Worm (Caenorhabditis elegans): ENCODE data around the gene pals-22.
"Not testable (repeated sequence)": the region's sequence is repeated elsewhere in the genome, so short reads cannot be mapped to it uniquely, and the experiment has no call there.

pals-22 gene

DNA sequence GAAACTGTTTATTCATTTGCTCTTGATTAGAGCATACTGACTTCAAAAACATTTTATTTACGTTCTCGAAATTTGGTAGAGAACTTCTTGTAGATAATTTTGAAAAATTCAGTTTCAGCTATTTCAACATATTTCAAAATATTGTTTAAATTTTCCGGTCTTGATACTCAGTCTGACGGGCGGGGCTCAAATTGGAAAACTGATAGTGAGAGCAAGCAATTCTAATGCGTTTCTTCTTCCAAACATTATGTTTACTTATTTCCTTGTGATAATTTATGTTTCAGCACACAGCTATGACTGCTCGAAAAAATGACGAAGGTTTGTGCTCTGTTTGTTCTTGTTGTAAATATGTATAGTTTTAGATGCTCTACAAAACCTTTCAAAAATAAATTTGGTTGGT lies 12.0 kb upstream of the pals-22 start, which contains the start of gene pals-24:
Gene pals-24 (plus strand): TSS at position 237 of the 400 bp plus-strand sequence.
- TF ChIP-seq elt-3 (tag; optimal IDR thresholded peaks at IDR 0.05): no peak
- no peak for TF ChIP-seq lsy-2 (tag; optimal IDR thresholded peaks at IDR 0.05)
- no peak for TF ChIP-seq nhr-76 (tag; optimal IDR thresholded peaks at IDR 0.05)
- TF ChIP-seq nhr-28 (tag; optimal IDR thresholded peaks at IDR 0.05): no peak
- TF ChIP-seq zip-8 (tag; optimal IDR thresholded peaks at IDR 0.05): no peak
- TF ChIP-seq hlh-1 (tag; optimal IDR thresholded peaks at IDR 0.05): no peak
- no peak for TF ChIP-seq mep-1 (tag; optimal IDR thresholded peaks at IDR 0.05)
- no peak for TF ChIP-seq ceh-39 (tag; optimal IDR thresholded peaks at IDR 0.05)
- TF ChIP-seq sem-2 (GFP tag; optimal IDR thresholded peaks at IDR 0.05): no peak
- no peak for TF ChIP-seq nhr-2 (tag; optimal IDR thresholded peaks at IDR 0.05)
- no peak for TF ChIP-seq drap-1 (GFP tag; optimal IDR thresholded peaks at IDR 0.05)
- no peak for TF ChIP-seq bed-3 (GFP tag; optimal IDR thresholded peaks at IDR 0.05)
- no peak for TF ChIP-seq M03D4.4 (tag; optimal IDR thresholded peaks at IDR 0.05)
- no peak for TF ChIP-seq sptf-1 (tag; optimal IDR thresholded peaks at IDR 0.05)
- TF ChIP-seq nhr-237 (tag; optimal IDR thresholded peaks at IDR 0.05): no peak
- TF ChIP-seq snpc-4 (tag; optimal IDR thresholded peaks at IDR 0.05): no peak
- TF ChIP-seq lin-13 (tag; optimal IDR thresholded peaks at IDR 0.05): no peak
- TF ChIP-seq unc-39 (tag; optimal IDR thresholded peaks at IDR 0.05): no peak
- TF ChIP-seq blmp-1 (tag; optimal IDR thresholded peaks at IDR 0.05): no peak
- no peak for TF ChIP-seq cnd-1 (tag; optimal IDR thresholded peaks at IDR 0.05)

ce11 chrIII:121983-122449 lies 10.2 kb upstream of the pals-22 start, which contains the start of gene C29F9.12:
TSS of gene C29F9.12 (minus strand) at chrIII:122033.
- not testable (repeated sequence) for TF ChIP-seq ceh-43 (GFP tag; optimal IDR thresholded peaks at IDR 0.05); sptf-1 (tag; optimal IDR thresholded peaks at IDR 0.05); bed-3 (GFP tag; optimal IDR thresholded peaks at IDR 0.05)

ce11 chrIII:124478-124877 lies 7.7 kb upstream of the pals-22 start, which contains the start of gene pals-23:
TSS of gene pals-23 (plus strand) at chrIII:124778.
- TF ChIP-seq ceh-43 (GFP tag; optimal IDR thresholded peaks at IDR 0.05): no peak
- no peak for TF ChIP-seq flh-1 (GFP tag; optimal IDR thresholded peaks at IDR 0.05)
- TF ChIP-seq sem-2 (GFP tag; optimal IDR thresholded peaks at IDR 0.05): no peak
- no peak for TF ChIP-seq unc-120 (tag; optimal IDR thresholded peaks at IDR 0.05; ENCODE audit: poor library complexity, severe bottlenecking)
- no peak for TF ChIP-seq ces-1 (GFP tag; optimal IDR thresholded peaks at IDR 0.05)
- TF ChIP-seq snpc-4 (tag; optimal IDR thresholded peaks at IDR 0.05): no peak
- TF ChIP-seq ceh-39 (tag; optimal IDR thresholded peaks at IDR 0.05): no peak
- TF ChIP-seq hlh-1 (tag; optimal IDR thresholded peaks at IDR 0.05): no peak
- TF ChIP-seq zip-8 (tag; optimal IDR thresholded peaks at IDR 0.05): no peak
- TF ChIP-seq ham-2 (GFP tag; optimal IDR thresholded peaks at IDR 0.05): no peak
- no peak for TF ChIP-seq unc-62 (GFP tag; optimal IDR thresholded peaks at IDR 0.05)
- no peak for TF ChIP-seq lsy-2 (tag; optimal IDR thresholded peaks at IDR 0.05)
- TF ChIP-seq nhr-28 (tag; optimal IDR thresholded peaks at IDR 0.05): no peak
- no peak for TF ChIP-seq M03D4.4 (tag; optimal IDR thresholded peaks at IDR 0.05)
- TF ChIP-seq cnd-1 (tag; optimal IDR thresholded peaks at IDR 0.05): no peak
- no peak for TF ChIP-seq unc-39 (tag; optimal IDR thresholded peaks at IDR 0.05)
- no peak for TF ChIP-seq pha-4 (tag; optimal IDR thresholded peaks at IDR 0.05)
- no peak for TF ChIP-seq nhr-76 (tag; optimal IDR thresholded peaks at IDR 0.05)

DNA sequence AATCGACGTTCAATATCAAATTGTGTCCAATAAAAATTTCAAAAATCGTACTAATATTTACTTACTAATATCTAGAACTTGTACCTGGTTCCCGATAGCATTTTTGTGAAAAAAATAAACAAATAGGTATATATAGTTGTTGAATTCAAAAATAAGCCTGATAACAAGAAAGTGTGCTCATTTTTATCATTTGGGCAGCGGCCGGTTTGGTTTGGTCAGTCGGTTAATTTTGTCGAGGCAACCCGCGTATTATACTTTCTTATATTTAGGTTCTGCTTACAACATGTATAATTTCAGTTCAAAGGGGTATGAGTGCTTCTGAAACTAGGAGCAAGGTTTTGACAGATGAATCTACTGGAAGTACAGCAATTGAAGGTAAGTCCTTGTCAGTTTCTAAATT lies 1.6 kb upstream of the pals-22 start, which contains the start of the genes nhr-280 and C29F9.2:
Gene nhr-280 (minus strand): TSS at position 101 of the 400 bp plus-strand sequence.
Gene C29F9.2 (plus strand): TSS at position 298 of the 400 bp plus-strand sequence.
- TF ChIP-seq flh-1 (GFP tag; optimal IDR thresholded peaks at IDR 0.05) (no peak), mab-5 (tag; optimal IDR thresholded peaks at IDR 0.05) (no peak), M03D4.4 (tag; optimal IDR thresholded peaks at IDR 0.05) (no peak), elt-3 (tag; optimal IDR thresholded peaks at IDR 0.05) (no peak), snpc-4 (tag; optimal IDR thresholded peaks at IDR 0.05) (no peak), cnd-1 (tag; optimal IDR thresholded peaks at IDR 0.05) (no peak), ham-2 (GFP tag; optimal IDR thresholded peaks at IDR 0.05) (no peak), lin-13 (tag; optimal IDR thresholded peaks at IDR 0.05) (no peak)

DNA sequence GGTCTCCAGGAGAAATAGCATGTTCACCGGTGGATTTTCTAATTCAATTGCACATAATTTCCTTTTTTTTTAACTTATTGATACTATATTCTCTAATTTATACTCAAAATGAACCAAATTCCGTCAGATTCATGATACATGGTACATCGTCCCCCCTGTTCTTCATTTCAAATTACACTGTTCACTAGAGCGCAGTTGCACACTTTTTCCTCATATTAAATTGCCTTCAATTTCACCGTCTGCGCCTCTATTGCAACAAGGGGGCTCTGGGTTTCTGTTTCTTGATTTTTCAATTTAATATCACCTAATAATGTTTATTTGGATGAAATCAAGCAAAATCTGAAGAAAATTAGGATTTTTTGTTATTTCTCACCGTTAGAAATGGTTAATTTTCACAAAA lies 591 bp upstream of the pals-22 start:
- no peak for TF ChIP-seq cnd-1 (tag; optimal IDR thresholded peaks at IDR 0.05)
- peak; percentile 34 for TF ChIP-seq lsy-2 (tag; optimal IDR thresholded peaks at IDR 0.05)
- peak; percentile 52 for TF ChIP-seq pha-4 (tag; optimal IDR thresholded peaks at IDR 0.05)
- TF ChIP-seq nhr-76 (tag; optimal IDR thresholded peaks at IDR 0.05): no peak
- no peak for TF ChIP-seq sem-2 (GFP tag; optimal IDR thresholded peaks at IDR 0.05)
- no peak for TF ChIP-seq blmp-1 (tag; optimal IDR thresholded peaks at IDR 0.05)
- no peak for TF ChIP-seq ceh-83 (GFP tag; optimal IDR thresholded peaks at IDR 0.05)
- no peak for TF ChIP-seq ceh-39 (tag; optimal IDR thresholded peaks at IDR 0.05)
- no peak for TF ChIP-seq nhr-28 (tag; optimal IDR thresholded peaks at IDR 0.05)
- TF ChIP-seq nhr-2 (tag; optimal IDR thresholded peaks at IDR 0.05): no peak
- TF ChIP-seq mab-5 (tag; optimal IDR thresholded peaks at IDR 0.05): peak; percentile 39
- TF ChIP-seq sptf-1 (tag; optimal IDR thresholded peaks at IDR 0.05): no peak
- no peak for TF ChIP-seq bed-3 (GFP tag; optimal IDR thresholded peaks at IDR 0.05)
- TF ChIP-seq mep-1 (tag; optimal IDR thresholded peaks at IDR 0.05): peak; percentile 45
- TF ChIP-seq flh-1 (GFP tag; optimal IDR thresholded peaks at IDR 0.05): no peak
- TF ChIP-seq ceh-43 (GFP tag; optimal IDR thresholded peaks at IDR 0.05): no peak
- TF ChIP-seq unc-62 (GFP tag; optimal IDR thresholded peaks at IDR 0.05): no peak
- TF ChIP-seq mls-2 (tag; optimal IDR thresholded peaks at IDR 0.05): no peak
- TF ChIP-seq ces-1 (GFP tag; optimal IDR thresholded peaks at IDR 0.05): peak; percentile 96
- TF ChIP-seq unc-39 (tag; optimal IDR thresholded peaks at IDR 0.05): no peak
- no peak for TF ChIP-seq elt-3 (tag; optimal IDR thresholded peaks at IDR 0.05)
- TF ChIP-seq zip-8 (tag; optimal IDR thresholded peaks at IDR 0.05): no peak
- no peak for TF ChIP-seq M03D4.4 (tag; optimal IDR thresholded peaks at IDR 0.05)
- TF ChIP-seq tbx-8 (GFP tag; optimal IDR thresholded peaks at IDR 0.05): no peak
- TF ChIP-seq ztf-11 (tag; optimal IDR thresholded peaks at IDR 0.05): no peak
- TF ChIP-seq nhr-237 (tag; optimal IDR thresholded peaks at IDR 0.05): peak; percentile 11
- TF ChIP-seq nhr-12 (tag; optimal IDR thresholded peaks at IDR 0.05): no peak
- no peak for TF ChIP-seq snpc-4 (tag; optimal IDR thresholded peaks at IDR 0.05)
- no peak for TF ChIP-seq elt-1 (tag; optimal IDR thresholded peaks at IDR 0.05; ENCODE audit: borderline replicate concordance, insufficient read depth)
- TF ChIP-seq lin-13 (tag; optimal IDR thresholded peaks at IDR 0.05): no peak
- TF ChIP-seq lin-32 (GFP tag; optimal IDR thresholded peaks at IDR 0.05): no peak
- no peak for TF ChIP-seq drap-1 (GFP tag; optimal IDR thresholded peaks at IDR 0.05)
- peak; percentile 3 for TF ChIP-seq unc-120 (tag; optimal IDR thresholded peaks at IDR 0.05; ENCODE audit: poor library complexity, severe bottlenecking)
